Worm (Caenorhabditis elegans) whole organism, L2 larva: ENCODE measurements around the gene coq-8.

ENCODE experiments used
- C34F6.9 ChIP-seq: fragments of 150-350 bp; optimal IDR thresholded peaks from 2 replicates; lab custom pipeline; 2014; ENCODE audit warnings: missing biosample characterization, missing genetic modification characterization
- F13H6.1 ChIP-seq: sonication (generic microtip); optimal IDR thresholded peaks from 2 replicates; lab custom pipeline; 2016; ENCODE audit warnings: missing genetic modification characterization, missing compliant biosample characterization
- R02D3.7 ChIP-seq: fragments of 150-350 bp; optimal IDR thresholded peaks from 2 replicates; lab custom pipeline; 2014; ENCODE audit warnings: missing biosample characterization, missing genetic modification characterization
- Y55F3AM.14 ChIP-seq: fragments of 200-800 bp; sonication (Bioruptor generic); optimal IDR thresholded peaks from 2 replicates; lab custom pipeline; 2018; ENCODE audit warnings: mild to moderate bottlenecking, missing genetic modification characterization, missing compliant biosample characterization
- ZK546.5 ChIP-seq: sonication (generic microtip); optimal IDR thresholded peaks from 2 replicates; lab custom pipeline; 2017; ENCODE audit warnings: missing biosample characterization, missing genetic modification characterization
- alr-1 ChIP-seq: fragments of 150-350 bp; optimal IDR thresholded peaks from 2 replicates; lab custom pipeline; 2014; ENCODE audit warnings: missing biosample characterization, missing genetic modification characterization
- aly-2 ChIP-seq: fragments of 150-350 bp; optimal IDR thresholded peaks from 2 replicates; lab custom pipeline; 2014; ENCODE audit warnings: missing biosample characterization, missing genetic modification characterization
- ama-1 ChIP-seq: fragments of 150-350 bp; optimal IDR thresholded peaks from 2 replicates; lab custom pipeline; 2018; ENCODE audit warnings: inconsistent platforms
- ceh-16 ChIP-seq: fragments of 150-350 bp; optimal IDR thresholded peaks from 2 replicates; lab custom pipeline; 2014; ENCODE audit warnings: missing biosample characterization, missing genetic modification characterization
- crh-2 ChIP-seq: sonication (generic microtip); optimal IDR thresholded peaks from 2 replicates; lab custom pipeline; 2017; ENCODE audit warnings: missing biosample characterization, missing genetic modification characterization
- dmd-4 ChIP-seq: sonication (generic microtip); optimal IDR thresholded peaks from 2 replicates; lab custom pipeline; 2017; ENCODE audit warnings: missing biosample characterization, missing genetic modification characterization
- elt-3 ChIP-seq: sonication (generic microtip); optimal IDR thresholded peaks from 2 replicates; lab custom pipeline; 2017; ENCODE audit warnings: missing biosample characterization, missing genetic modification characterization
- gmeb-1 ChIP-seq: fragments of 150-350 bp; optimal IDR thresholded peaks from 2 replicates; lab custom pipeline; 2014; ENCODE audit warnings: missing biosample characterization, missing genetic modification characterization
- lin-11 ChIP-seq: fragments of 150-350 bp; sonication (generic microtip); optimal IDR thresholded peaks from 2 replicates; lab custom pipeline; 2014; ENCODE audit warnings: missing biosample characterization, missing genetic modification characterization, inconsistent platforms, mixed read lengths
- lin-13 ChIP-seq: fragments of 150-350 bp; optimal IDR thresholded peaks from 2 replicates; lab custom pipeline; 2014; ENCODE audit warnings: missing biosample characterization, missing genetic modification reagents, missing genetic modification characterization
- lsy-2 ChIP-seq, 2 experiments: fragments of 150-350 bp in 1 of 2; sonication (generic microtip) in 1 of 2; optimal IDR thresholded peaks; 2 replicates each; lab custom pipeline; 2014 to 2017; ENCODE audit warnings: missing biosample characterization in 2 of 2, missing genetic modification characterization in 2 of 2
- nhr-10 ChIP-seq: sonication (generic microtip); optimal IDR thresholded peaks from 2 replicates; lab custom pipeline; 2017; ENCODE audit warnings: missing biosample characterization, missing genetic modification characterization
- nhr-129 ChIP-seq: fragments of 150-350 bp; optimal IDR thresholded peaks from 2 replicates; lab custom pipeline; 2014; ENCODE audit warnings: missing biosample characterization, missing genetic modification characterization
- nhr-21 ChIP-seq: fragments of 150-350 bp; optimal IDR thresholded peaks from 2 replicates; lab custom pipeline; 2014; ENCODE audit warnings: missing biosample characterization, missing genetic modification characterization
- nhr-23 ChIP-seq: fragments of 150-350 bp; optimal IDR thresholded peaks from 2 replicates; lab custom pipeline; 2014; ENCODE audit warnings: missing biosample characterization, missing genetic modification reagents, missing genetic modification characterization
- nhr-237 ChIP-seq: fragments of 150-350 bp; optimal IDR thresholded peaks from 2 replicates; lab custom pipeline; 2014; ENCODE audit warnings: missing biosample characterization, missing genetic modification characterization
- nhr-25 ChIP-seq: fragments of 150-350 bp; sonication (generic microtip); optimal IDR thresholded peaks from 3 replicates; lab custom pipeline; 2014; ENCODE audit warnings: missing biosample characterization, missing genetic modification characterization
- nhr-6 ChIP-seq: fragments of 150-350 bp; optimal IDR thresholded peaks from 2 replicates; lab custom pipeline; 2014; ENCODE audit warnings: missing biosample characterization, missing genetic modification characterization
- nhr-77 ChIP-seq: fragments of 150-350 bp; optimal IDR thresholded peaks from 2 replicates; lab custom pipeline; 2014; ENCODE audit warnings: missing biosample characterization, missing genetic modification characterization
- peb-1 ChIP-seq: fragments of 150-350 bp; optimal IDR thresholded peaks from 2 replicates; lab custom pipeline; 2014; ENCODE audit warnings: missing biosample characterization, missing genetic modification characterization
- sem-4 ChIP-seq: fragments of 150-350 bp; optimal IDR thresholded peaks from 2 replicates; lab custom pipeline; 2014; ENCODE audit warnings: missing biosample characterization, missing genetic modification reagents, missing genetic modification characterization
- sma-3 ChIP-seq: sonication (generic microtip); optimal IDR thresholded peaks from 2 replicates; lab custom pipeline; 2016; ENCODE audit warnings: missing genetic modification reagents, missing genetic modification characterization, missing compliant biosample characterization
- sma-9 ChIP-seq, 2 experiments: fragments of 150-350 bp in 1 of 2; sonication (generic microtip) in 1 of 2; optimal IDR thresholded peaks; 2 replicates each; lab custom pipeline; 2014 to 2016; ENCODE audit warnings: missing genetic modification characterization in 2 of 2, mild to moderate bottlenecking in 1 of 2, missing biosample characterization in 1 of 2, missing compliant biosample characterization in 1 of 2, missing genetic modification reagents in 1 of 2, moderate library complexity in 1 of 2
- snpc-4 ChIP-seq: fragments of 150-350 bp; optimal IDR thresholded peaks from 2 replicates; lab custom pipeline; 2014; ENCODE audit warnings: missing biosample characterization, missing genetic modification characterization
- unc-55 ChIP-seq: fragments of 150-350 bp; sonication (generic microtip); optimal IDR thresholded peaks from 3 replicates; lab custom pipeline; 2014; ENCODE audit warnings: missing biosample characterization, missing genetic modification reagents, missing genetic modification characterization
- zag-1 ChIP-seq: fragments of 150-350 bp; optimal IDR thresholded peaks from 2 replicates; lab custom pipeline; 2014; ENCODE audit warnings: missing biosample characterization, missing genetic modification characterization
- ztf-1 ChIP-seq: fragments of 200-800 bp; sonication (Bioruptor generic); conservative IDR thresholded peaks from 2 replicates; pipeline ENCODE4 v1.3.6; 2022; ENCODE audit warnings: missing genetic modification characterization, missing compliant biosample characterization
- ztf-11 ChIP-seq: sonication (generic microtip); optimal IDR thresholded peaks from 2 replicates; lab custom pipeline; 2017; ENCODE audit warnings: missing biosample characterization, missing genetic modification characterization

The coq-8 gene

ce11 chrIII:4837429-4837828 is 25.8 kb upstream of the coq-8 start, which contains the start of the genes acbp-7 and F26A1.19:
acbp-7 (plus strand) TSS chrIII:4837729.
F26A1.19 (plus strand) TSS chrIII:4837731.
- TF ChIP-seq sma-9 (GFP tag; optimal IDR thresholded peaks at IDR 0.05; lab: Kevin White, UChicago) (no peak), sma-9 (tag; optimal IDR thresholded peaks at IDR 0.05; lab: Kevin White, UChicago) (no peak), nhr-129 (tag; lab: Kevin White, UChicago) (no peak), ztf-11 (tag; lab: Kevin White, UChicago) (no peak), ceh-16 (tag; lab: Kevin White, UChicago) (no peak), sem-4 (no peak)

ce11 chrIII:4842173-4842572 is 21.1 kb upstream of the coq-8 start, which contains the start of gene clec-156:
clec-156 (minus strand) TSS chrIII:4842273.
- TF ChIP-seq zag-1 (tag; lab: Kevin White, UChicago) (no peak), R02D3.7 (tag; lab: Kevin White, UChicago) (no peak), ztf-1 (GFP tag; lab: Robert Waterston, UW) (no peak), C34F6.9 (tag; lab: Kevin White, UChicago) (no peak), ZK546.5 (tag; lab: Kevin White, UChicago) (no peak)

- no peak for TF ChIP-seq alr-1 (tag; lab: Kevin White, UChicago)
- TF ChIP-seq nhr-10 (tag; lab: Kevin White, UChicago): no peak
- no peak for TF ChIP-seq gmeb-1
- TF ChIP-seq nhr-237: no peak
- no peak for TF ChIP-seq nhr-23 (tag; lab: Kevin White, UChicago)
- TF ChIP-seq snpc-4 (tag; lab: Kevin White, UChicago): no peak
- TF ChIP-seq lin-11 (tag; lab: Kevin White, UChicago): no peak
- no peak for TF ChIP-seq nhr-77 (tag; lab: Kevin White, UChicago)
- no peak for TF ChIP-seq elt-3 (tag; lab: Kevin White, UChicago)
- no peak for TF ChIP-seq nhr-6 (tag; lab: Kevin White, UChicago)
- no peak for TF ChIP-seq R02D3.7 (tag; lab: Kevin White, UChicago)
- no peak for TF ChIP-seq ama-1
- no peak for TF ChIP-seq nhr-21
- no peak for TF ChIP-seq peb-1 (tag; lab: Kevin White, UChicago)
- no peak for TF ChIP-seq nhr-25 (tag; lab: Kevin White, UChicago)
- TF ChIP-seq sma-3 (GFP tag; lab: Kevin White, UChicago): no peak
Observed at ce11 chrIII:4844327-4844726, 18.9 kb upstream of the coq-8 start, which contains the start of the genes clec-157 and fkh-5. clec-157 (minus strand) TSS chrIII:4844427. fkh-5 (plus strand) TSS chrIII:4844662.

- TF ChIP-seq snpc-4 (tag; lab: Kevin White, UChicago) (no peak), nhr-77 (tag; lab: Kevin White, UChicago) (no peak), elt-3 (tag; lab: Kevin White, UChicago) (no peak), nhr-10 (tag; lab: Kevin White, UChicago) (no peak), aly-2 (tag; lab: Kevin White, UChicago) (no peak), lsy-2 (tag; optimal IDR thresholded peaks at IDR 0.05; lab: Kevin White, UChicago) (no peak), Y55F3AM.14 (no peak), ZK546.5 (tag; lab: Kevin White, UChicago) (no peak), F13H6.1 (no peak), nhr-129 (tag; lab: Kevin White, UChicago) (no peak), lin-13 (GFP tag; lab: Kevin White, UChicago) (no peak), R02D3.7 (tag; lab: Kevin White, UChicago) (no peak), ztf-1 (GFP tag; lab: Robert Waterston, UW) (no peak), ceh-16 (tag; lab: Kevin White, UChicago) (no peak), sma-9 (GFP tag; optimal IDR thresholded peaks at IDR 0.05; lab: Kevin White, UChicago) (no peak), sma-9 (tag; optimal IDR thresholded peaks at IDR 0.05; lab: Kevin White, UChicago) (no peak), zag-1 (tag; lab: Kevin White, UChicago) (no peak), nhr-23 (tag; lab: Kevin White, UChicago) (no peak)
Observed at ce11 chrIII:4849739-4850138, 13.5 kb upstream of the coq-8 start, which contains the start of gene nonu-1. nonu-1 (minus strand) TSS chrIII:4849907.

- TF ChIP-seq unc-55 (GFP tag; lab: Kevin White, UChicago) (peak; percentile 54), ama-1 (no peak), crh-2 (tag; lab: Kevin White, UChicago) (peak; percentile 5), lsy-2 (tag; optimal IDR thresholded peaks at IDR 0.05; lab: Kevin White, UChicago) (peak in 1 of 2 experiments; percentile 38), dmd-4 (no peak), nhr-129 (tag; lab: Kevin White, UChicago) (peak; percentile 8), gmeb-1 (peak; percentile 6)
Observed at ce11 chrIII:4850139-4850538, 13.1 kb upstream of the coq-8 start, which contains the start of gene F26A1.1. F26A1.1 (plus strand) TSS chrIII:4850507.
